Worm (Caenorhabditis elegans): ENCODE measurements around the gene spch-1.

DNA sequence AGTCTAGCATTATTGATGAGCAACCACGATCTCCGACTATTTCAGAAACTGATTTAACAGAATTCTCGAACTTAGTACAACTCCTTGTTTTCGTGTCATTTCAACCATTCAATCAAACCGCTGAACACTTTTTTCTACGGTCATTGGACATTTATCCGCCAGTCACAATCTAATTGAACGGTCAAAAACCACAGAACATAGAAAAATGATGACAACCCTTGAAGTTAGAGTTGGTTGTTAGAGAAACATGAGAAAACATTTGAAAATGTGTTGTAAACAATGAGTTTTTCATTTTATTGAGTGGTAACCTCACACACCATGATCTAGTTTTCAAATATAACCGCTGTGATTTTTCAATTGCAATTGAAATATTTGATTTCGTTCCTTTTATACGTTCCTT lies 33.1 kb upstream of the spch-1 start:
- TF ChIP-seq scrt-1 (GFP tag; IDR thresholded peaks at IDR 0.05) (no peak), ceh-36 (tag; optimal IDR thresholded peaks at IDR 0.05) (no peak), tbx-11 (GFP tag; IDR thresholded peaks at IDR 0.05) (no peak), ama-1 (optimal IDR thresholded peaks at IDR 0.05) (no peak), flt-1 (GFP tag; IDR thresholded peaks at IDR 0.05) (no peak), F13C5.2 (tag; optimal IDR thresholded peaks at IDR 0.05) (no peak), pes-1 (GFP tag; IDR thresholded peaks at IDR 0.05) (no peak), tra-4 (tag; optimal IDR thresholded peaks at IDR 0.05) (no peak), ceh-13 (GFP tag; optimal IDR thresholded peaks at IDR 0.05) (no peak), hmbx-1 (tag; optimal IDR thresholded peaks at IDR 0.05) (no peak), ets-7 (tag; optimal IDR thresholded peaks at IDR 0.05) (no peak)
